Fruit fly (Drosophila melanogaster) whole organism, embryonic: ENCODE data around the gene Nthl1.

Source experiments
- Antp ChIP-seq: fragments of 200-800 bp; sonication (Bioruptor generic); optimal IDR thresholded peaks from 3 replicates; lab custom pipeline; 2016; ENCODE audit warnings: missing biosample characterization, missing genetic modification characterization
- Asciz ChIP-seq: fragments of 200-800 bp; sonication (Bioruptor generic); optimal IDR thresholded peaks from 2 replicates; lab custom pipeline; 2017; ENCODE audit warnings: missing biosample characterization, mild to moderate bottlenecking, missing genetic modification characterization, missing genetic modification reagents
- CG10267 ChIP-seq: fragments of 200-800 bp; sonication (Bioruptor generic); optimal IDR thresholded peaks from 2 replicates; lab custom pipeline; 2018; ENCODE audit warnings: missing biosample characterization, mild to moderate bottlenecking, missing genetic modification characterization, moderate library complexity
- CG10274 ChIP-seq: fragments of 200-800 bp; sonication (Bioruptor generic); optimal IDR thresholded peaks from 3 replicates; lab custom pipeline; 2017; ENCODE audit warnings: missing biosample characterization, mild to moderate bottlenecking, missing genetic modification characterization
- CG10543 ChIP-seq: fragments of 200-800 bp; sonication (Bioruptor generic); optimal IDR thresholded peaks from 3 replicates; lab custom pipeline; 2017; ENCODE audit warnings: missing biosample characterization, mild to moderate bottlenecking, missing genetic modification characterization, moderate library complexity
- CG11085 ChIP-seq: fragments of 200-800 bp; sonication (Bioruptor generic); IDR thresholded peaks from 2 replicates; pipeline ENCODE4 v1.3.6; 2022; ENCODE audit warnings: missing biosample characterization, missing genetic modification characterization
- CG11093 ChIP-seq: fragments of 200-800 bp; sonication (Bioruptor generic); IDR thresholded peaks from 3 replicates; pipeline ENCODE4 v1.3.6; 2022; ENCODE audit warnings: missing biosample characterization, missing genetic modification characterization
- CG12071 ChIP-seq: fragments of 200-800 bp; sonication (Bioruptor generic); optimal IDR thresholded peaks from 3 replicates; lab custom pipeline; 2018; ENCODE audit warnings: missing biosample characterization, mild to moderate bottlenecking, missing genetic modification characterization
- CG12155 ChIP-seq: fragments of 200-800 bp; sonication (Bioruptor generic); optimal IDR thresholded peaks from 3 replicates; lab custom pipeline; 2016; ENCODE audit warnings: missing biosample characterization, missing genetic modification characterization
- CG12659 ChIP-seq: fragments of 200-800 bp; sonication (Bioruptor generic); optimal IDR thresholded peaks from 3 replicates; lab custom pipeline; 2017; ENCODE audit warnings: mild to moderate bottlenecking, missing biosample characterization, missing genetic modification reagents, missing genetic modification characterization
- CG17328 ChIP-seq: fragments of 200-800 bp; sonication (Bioruptor generic); IDR thresholded peaks from 2 replicates; pipeline ENCODE4 v1.3.6; 2022; ENCODE audit warnings: missing biosample characterization, missing genetic modification characterization
- CG18476 ChIP-seq: fragments of 200-800 bp; sonication (Bioruptor generic); optimal IDR thresholded peaks from 2 replicates; lab custom pipeline; 2016; ENCODE audit warnings: missing biosample characterization, mild to moderate bottlenecking, missing genetic modification characterization
- CG2199 ChIP-seq: fragments of 200-800 bp; sonication (Bioruptor generic); IDR thresholded peaks from 3 replicates; pipeline ENCODE4 v1.3.6; 2022; ENCODE audit warnings: missing biosample characterization, missing genetic modification characterization
- CG30403 ChIP-seq: fragments of 200-800 bp; sonication (Bioruptor generic); optimal IDR thresholded peaks from 3 replicates; lab custom pipeline; 2016; ENCODE audit warnings: missing biosample characterization, missing genetic modification characterization
- CG32532 ChIP-seq: fragments of 200-800 bp; sonication (Bioruptor generic); IDR thresholded peaks from 2 replicates; pipeline ENCODE4 v1.3.6; 2022; ENCODE audit warnings: missing biosample characterization, missing genetic modification characterization
- CG33557 ChIP-seq: fragments of 200-800 bp; sonication (Bioruptor generic); optimal IDR thresholded peaks from 2 replicates; lab custom pipeline; 2019; ENCODE audit warnings: missing biosample characterization, mild to moderate bottlenecking, missing genetic modification characterization, moderate library complexity
- CG3407 ChIP-seq: fragments of 200-800 bp; sonication (Bioruptor generic); optimal IDR thresholded peaks from 2 replicates; lab custom pipeline; 2018; ENCODE audit warnings: missing biosample characterization, mild to moderate bottlenecking, missing genetic modification characterization
- CG34376 ChIP-seq: fragments of 200-800 bp; sonication (Bioruptor generic); optimal IDR thresholded peaks from 2 replicates; lab custom pipeline; 2018; ENCODE audit warnings: missing biosample characterization, mild to moderate bottlenecking, missing genetic modification characterization
- CG34422 ChIP-seq: fragments of 200-800 bp; sonication (Bioruptor generic); IDR thresholded peaks from 3 replicates; pipeline ENCODE4 v1.3.6; 2022; ENCODE audit warnings: missing biosample characterization, missing genetic modification characterization
- CG3838 ChIP-seq: fragments of 200-800 bp; sonication (Bioruptor generic); optimal IDR thresholded peaks from 3 replicates; lab custom pipeline; 2016; ENCODE audit warnings: missing biosample characterization, missing genetic modification characterization
- CG4707 ChIP-seq: fragments of 200-800 bp; sonication (Bioruptor generic); optimal IDR thresholded peaks from 2 replicates; lab custom pipeline; 2018; ENCODE audit warnings: missing biosample characterization, mild to moderate bottlenecking, missing genetic modification characterization, moderate library complexity
- CG7357 ChIP-seq: fragments of 200-800 bp; sonication (Bioruptor generic); IDR thresholded peaks from 3 replicates; pipeline ENCODE4 v1.3.6; 2022; ENCODE audit warnings: missing biosample characterization, missing genetic modification characterization
- CG7372 ChIP-seq: fragments of 200-800 bp; sonication (Bioruptor generic); IDR thresholded peaks from 2 replicates; pipeline ENCODE4 v1.3.6; 2022; ENCODE audit warnings: missing biosample characterization, missing genetic modification characterization
- Deaf1 ChIP-seq: fragments of 200-800 bp; optimal IDR thresholded peaks from 3 replicates; lab custom pipeline; 2019; ENCODE audit warnings: missing biosample characterization, mild to moderate bottlenecking, missing genetic modification characterization, moderate library complexity
- Dek ChIP-seq: fragments of 200-800 bp; sonication (Bioruptor generic); optimal IDR thresholded peaks from 3 replicates; lab custom pipeline; 2019; ENCODE audit warnings: missing biosample characterization, mild to moderate bottlenecking, missing genetic modification characterization, moderate library complexity
- Hand ChIP-seq: fragments of 200-800 bp; sonication (Bioruptor generic); optimal IDR thresholded peaks from 2 replicates; lab custom pipeline; 2017; ENCODE audit warnings: mild to moderate bottlenecking, missing biosample characterization, missing genetic modification reagents, missing genetic modification characterization
- PHDP ChIP-seq: fragments of 200-800 bp; sonication (Bioruptor generic); optimal IDR thresholded peaks from 3 replicates; lab custom pipeline; 2018; ENCODE audit warnings: missing biosample characterization, mild to moderate bottlenecking, missing genetic modification characterization, moderate library complexity
- TFAM ChIP-seq: fragments of 200-800 bp; sonication (Bioruptor generic); optimal IDR thresholded peaks from 2 replicates; lab custom pipeline; 2017; ENCODE audit warnings: missing biosample characterization, missing genetic modification characterization, inconsistent platforms
- Trl ChIP-seq, 3 experiments: fragments of >200 bp in 2 of 3; fragments of 200-800 bp in 1 of 3; sonication (Bioruptor generic) in 1 of 3; optimal IDR thresholded peaks; 2 replicates in 1 of 3; 3 replicates in 2 of 3; lab custom pipeline; 2016 to 2017; ENCODE audit warnings: missing biosample characterization in 1 of 3, missing genetic modification characterization in 1 of 3
- cas ChIP-seq: fragments of 200-800 bp; sonication (Bioruptor generic); IDR thresholded peaks from 2 replicates; pipeline ENCODE4 v1.3.6; 2022; ENCODE audit warnings: missing biosample characterization, missing genetic modification characterization
- corto ChIP-seq: fragments of 200-800 bp; sonication (Bioruptor generic); optimal IDR thresholded peaks from 2 replicates; lab custom pipeline; 2016; ENCODE audit warnings: missing biosample characterization, mild to moderate bottlenecking, missing genetic modification characterization, moderate library complexity
- da ChIP-seq: fragments of 200-800 bp; sonication (Bioruptor generic); optimal IDR thresholded peaks from 2 replicates; lab custom pipeline; 2016; ENCODE audit warnings: missing biosample characterization, missing genetic modification characterization
- danr ChIP-seq: fragments of 200-800 bp; sonication (Bioruptor generic); IDR thresholded peaks from 2 replicates; pipeline ENCODE4 v1.3.6; 2022; ENCODE audit warnings: missing biosample characterization, missing genetic modification characterization
- dati ChIP-seq: fragments of 200-800 bp; sonication (Bioruptor generic); IDR thresholded peaks from 2 replicates; pipeline ENCODE4 v1.3.6; 2022; ENCODE audit warnings: missing biosample characterization, missing genetic modification characterization
- fd102C ChIP-seq: fragments of 200-800 bp; sonication (Bioruptor generic); optimal IDR thresholded peaks from 2 replicates; lab custom pipeline; 2018; ENCODE audit warnings: missing biosample characterization, mild to moderate bottlenecking, missing genetic modification characterization, moderate library complexity
- fd3F ChIP-seq: fragments of 200-800 bp; sonication (Bioruptor generic); optimal IDR thresholded peaks from 2 replicates; lab custom pipeline; 2018; ENCODE audit warnings: missing biosample characterization, mild to moderate bottlenecking, missing genetic modification characterization, moderate library complexity
- jigr1 ChIP-seq: fragments of 200-800 bp; sonication (Bioruptor generic); IDR thresholded peaks from 3 replicates; pipeline ENCODE4 v1.3.6; 2022; ENCODE audit warnings: missing biosample characterization, missing genetic modification characterization
- kah ChIP-seq: fragments of 200-800 bp; sonication (Bioruptor generic); optimal IDR thresholded peaks from 2 replicates; lab custom pipeline; 2018; ENCODE audit warnings: missing biosample characterization, mild to moderate bottlenecking, missing genetic modification characterization
- nmo ChIP-seq: fragments of 200-800 bp; sonication (Bioruptor generic); optimal IDR thresholded peaks from 2 replicates; lab custom pipeline; 2018; ENCODE audit warnings: missing biosample characterization, mild to moderate bottlenecking, missing genetic modification characterization, moderate library complexity
- org-1 ChIP-seq: fragments of 200-800 bp; sonication (Bioruptor generic); optimal IDR thresholded peaks from 2 replicates; lab custom pipeline; 2017; ENCODE audit warnings: missing biosample characterization, missing genetic modification characterization
- otp ChIP-seq: fragments of 200-800 bp; sonication (Bioruptor generic); IDR thresholded peaks from 3 replicates; pipeline ENCODE4, ENCODE4 v1.3.6; 2022; ENCODE audit warnings: missing biosample characterization, missing genetic modification characterization
- pan ChIP-seq, 4 experiments: fragments of >200 bp in 3 of 4; fragments of 200-800 bp in 1 of 4; sonication (Bioruptor generic) in 1 of 4; optimal IDR thresholded peaks in 3 of 4; IDR thresholded peaks in 1 of 4; 2 replicates each; pipeline versions ENCODE4 v1.3.6 to Lab custom; 2017 to 2022; ENCODE audit warnings: missing biosample characterization in 2 of 4, missing genetic modification characterization in 2 of 4, mixed read lengths in 1 of 4
- pb ChIP-seq: fragments of 200-800 bp; sonication (Bioruptor generic); optimal IDR thresholded peaks from 3 replicates; lab custom pipeline; 2016; ENCODE audit warnings: missing biosample characterization, missing genetic modification characterization
- schlank ChIP-seq: fragments of 200-800 bp; sonication (Bioruptor generic); optimal IDR thresholded peaks from 2 replicates; lab custom pipeline; 2018; ENCODE audit warnings: missing biosample characterization, mild to moderate bottlenecking, missing genetic modification characterization
- sima ChIP-seq: fragments of 200-800 bp; sonication (Bioruptor generic); optimal IDR thresholded peaks from 2 replicates; lab custom pipeline; 2016; ENCODE audit warnings: missing biosample characterization, missing genetic modification characterization
- tin ChIP-seq: fragments of 200-800 bp; sonication (Bioruptor generic); optimal IDR thresholded peaks from 3 replicates; lab custom pipeline; 2016; ENCODE audit warnings: missing biosample characterization, missing genetic modification characterization
- tx ChIP-seq: fragments of 200-800 bp; sonication (Bioruptor generic); optimal IDR thresholded peaks from 2 replicates; lab custom pipeline; 2016; ENCODE audit warnings: missing biosample characterization, missing genetic modification characterization
- unpg ChIP-seq: fragments of 200-800 bp; sonication (Bioruptor generic); optimal IDR thresholded peaks from 3 replicates; lab custom pipeline; 2018; ENCODE audit warnings: missing biosample characterization, mild to moderate bottlenecking, missing genetic modification characterization, moderate library complexity

Gene Nthl1

DNA sequence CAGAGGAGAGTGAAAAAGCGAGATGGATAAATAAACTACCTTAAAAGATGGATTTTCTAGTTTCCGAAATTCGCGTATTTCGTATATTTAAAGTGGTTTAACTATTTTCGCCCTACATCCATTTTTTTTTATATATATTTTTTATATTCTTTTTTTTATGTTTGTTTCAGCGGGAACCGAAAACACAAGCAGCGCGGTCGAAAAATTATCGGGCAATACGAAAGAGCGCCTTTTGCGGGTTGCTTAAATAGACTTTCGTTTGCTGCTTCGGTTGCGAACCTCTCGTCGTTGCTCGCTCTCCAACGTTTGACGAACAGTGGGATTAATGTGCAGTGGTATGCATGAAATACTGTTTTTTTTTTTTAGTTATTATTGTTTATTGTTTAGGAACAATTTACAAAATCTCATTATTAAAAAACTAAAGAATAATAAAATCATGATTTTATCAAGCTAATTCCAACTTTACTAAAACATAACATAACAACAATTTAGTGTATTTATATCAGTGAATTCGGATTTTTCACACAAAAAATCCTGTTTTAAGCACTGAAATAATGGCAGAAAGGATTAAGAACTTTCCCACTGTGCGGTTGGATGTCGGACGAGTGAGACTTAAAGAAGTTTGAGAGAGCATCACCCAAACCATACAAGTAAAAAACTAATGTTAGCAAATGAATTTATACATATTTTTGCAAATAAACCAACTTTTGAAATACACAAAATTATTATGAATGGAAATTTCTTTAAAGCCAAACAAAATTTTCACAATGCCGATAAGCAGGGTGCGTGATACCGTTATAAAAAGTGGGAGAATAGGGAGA, 10.2 kb downstream of the Nthl1 start (continued):
- TF ChIP-seq Deaf1 (tag; lab: Kevin White, UChicago) (peak; percentile 84), pan (optimal IDR thresholded peaks at IDR 0.05; lab: Kevin White, UChicago) (no peak), pan (GFP tag; optimal IDR thresholded peaks at IDR 0.05 in 1 of 2, IDR thresholded peaks at IDR 0.05 in 1 of 2) (peak in 1 of 2 experiments; percentile 92), CG4707 (peak; percentile 94), CG34376 (GFP tag; lab: Kevin White, UChicago) (peak; percentile 75), CG34422 (GFP tag; lab: Robert Waterston, UW) (peak; percentile 86), CG11085 (GFP tag; lab: Robert Waterston, UW) (peak; percentile 87), nmo (peak; percentile 84), CG32532 (GFP tag; lab: Robert Waterston, UW) (peak; percentile 91), CG12155 (peak; percentile 26), fd3F (GFP tag; lab: Kevin White, UChicago) (peak; percentile 56), CG3407 (GFP tag; lab: Kevin White, UChicago) (no peak), CG18476 (peak; percentile 69), CG11093 (peak; percentile 81), pb (GFP tag; lab: Kevin White, UChicago) (no peak), schlank (no peak), da (GFP tag; lab: Kevin White, UChicago) (no peak), fd102C (GFP tag; lab: Kevin White, UChicago) (no peak), CG3838 (GFP tag; lab: Kevin White, UChicago) (peak; percentile 12), CG30403 (peak; percentile 85), org-1 (GFP tag; lab: Kevin White, UChicago) (peak; percentile 61), CG10274 (GFP tag; lab: Kevin White, UChicago) (peak; percentile 81), dati (GFP tag; lab: Robert Waterston, UW) (peak; percentile 76; the same call in 1 of the 2 replicates), CG2199 (GFP tag; lab: Robert Waterston, UW) (no peak), corto (peak; percentile 35), CG17328 (GFP tag; lab: Robert Waterston, UW) (peak; percentile 62), unpg (GFP tag; lab: Kevin White, UChicago) (peak; percentile 75), tin (GFP tag; lab: Kevin White, UChicago) (peak; percentile 58), CG7372 (peak; percentile 87), CG12071 (GFP tag; lab: Kevin White, UChicago) (peak; percentile 82), kah (GFP tag; lab: Kevin White, UChicago) (peak; percentile 75), Trl (optimal IDR thresholded peaks at IDR 0.05; lab: Kevin White, UChicago) (peak; percentile 33 to 41), Trl (GFP tag; optimal IDR thresholded peaks at IDR 0.05; lab: Kevin White, UChicago) (no peak), PHDP (tag; lab: Kevin White, UChicago) (peak; percentile 69), otp (GFP tag; lab: Robert Waterston, UW) (no peak), Dek (tag; lab: Kevin White, UChicago) (peak; percentile 48), CG12659 (GFP tag; lab: Kevin White, UChicago) (peak; percentile 51), Asciz (peak; percentile 91), cas (GFP tag; lab: Robert Waterston, UW) (peak; percentile 61), Antp (GFP tag; lab: Kevin White, UChicago) (peak; percentile 25), CG33557 (GFP tag; lab: Kevin White, UChicago) (peak; percentile 71), danr (GFP tag; lab: Robert Waterston, UW) (peak; percentile 76), CG10543 (peak; percentile 36), CG10267 (tag; lab: Kevin White, UChicago) (peak; percentile 85), jigr1 (peak; percentile 66; the same call in 2 of the 3 replicates), CG7357 (peak; percentile 86), sima (GFP tag; lab: Kevin White, UChicago) (peak; percentile 51), TFAM (GFP tag; lab: Kevin White, UChicago) (peak; percentile 71), Hand (GFP tag; lab: Kevin White, UChicago) (peak; percentile 15), tx (GFP tag; lab: Kevin White, UChicago) (no peak)
